Worm (Caenorhabditis elegans) whole organism, L4 larva: ENCODE results near the gene comt-1.

Experiments
- aly-2 ChIP-seq: sonication (generic microtip); optimal IDR thresholded peaks from 2 replicates; lab custom pipeline; 2018; ENCODE audit warnings: missing biosample characterization, missing genetic modification characterization
- daf-12 ChIP-seq: fragments of 150-350 bp; optimal IDR thresholded peaks from 2 replicates; lab custom pipeline; 2014; ENCODE audit warnings: missing biosample characterization, missing genetic modification reagents, missing genetic modification characterization
- dpl-1 ChIP-seq: fragments of 150-350 bp; optimal IDR thresholded peaks from 2 replicates; lab custom pipeline; 2014; ENCODE audit warnings: missing biosample characterization, missing genetic modification reagents, missing genetic modification characterization

DNA sequence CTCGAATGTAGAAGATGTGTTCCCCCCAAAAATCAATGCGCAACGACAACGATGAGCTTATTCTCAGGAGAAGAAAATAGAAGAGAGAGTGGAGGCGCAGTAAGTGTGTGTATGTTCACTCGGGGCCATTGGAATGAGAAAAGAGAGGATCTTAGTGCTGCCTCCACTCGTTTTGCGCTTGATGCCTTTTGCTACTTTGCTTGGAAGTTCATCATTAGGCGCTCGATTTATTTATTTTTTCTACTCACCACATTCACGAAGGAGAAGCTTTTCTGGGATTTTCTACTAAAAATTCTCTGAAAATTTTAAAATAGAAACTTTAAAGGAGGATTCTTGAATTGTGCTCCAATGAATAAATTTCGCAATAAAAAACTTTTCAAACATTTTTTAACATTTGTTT, 36.0 kb upstream of the comt-1 start, which contains the start of gene F52B10.3:
- TF ChIP-seq daf-12 (tag; lab: Kevin White, UChicago) (no peak), aly-2 (no peak), dpl-1 (no peak)
